Fruit fly (Drosophila melanogaster): Measurements from ENCODE around the gene Best2.

DNA sequence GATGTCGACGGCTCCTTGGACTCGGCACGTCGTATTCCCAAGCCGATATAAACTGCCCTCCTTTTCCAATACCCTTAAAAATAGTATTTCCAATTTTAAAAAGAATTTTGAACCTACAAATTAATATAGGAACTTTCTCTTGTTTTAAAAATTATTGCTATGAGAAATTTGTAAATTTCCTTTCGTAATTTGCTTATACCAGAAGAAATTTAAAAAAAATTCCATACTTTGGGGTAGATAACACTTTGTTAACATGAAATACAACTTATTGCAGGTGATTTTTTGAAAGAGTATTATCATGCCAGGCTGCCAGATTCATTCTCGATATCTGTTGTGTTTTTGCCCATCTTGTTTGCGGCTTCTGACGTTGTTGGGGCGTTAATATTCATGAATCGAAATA is 46.0 kb upstream of the Best2 start:
- no peak for TF ChIP-seq EcR (GFP tag; optimal IDR thresholded peaks at IDR 0.05)
- no peak for TF ChIP-seq pan (optimal IDR thresholded peaks at IDR 0.05)
